Worm (Caenorhabditis elegans): ENCODE measurements around the gene nep-9.

DNA sequence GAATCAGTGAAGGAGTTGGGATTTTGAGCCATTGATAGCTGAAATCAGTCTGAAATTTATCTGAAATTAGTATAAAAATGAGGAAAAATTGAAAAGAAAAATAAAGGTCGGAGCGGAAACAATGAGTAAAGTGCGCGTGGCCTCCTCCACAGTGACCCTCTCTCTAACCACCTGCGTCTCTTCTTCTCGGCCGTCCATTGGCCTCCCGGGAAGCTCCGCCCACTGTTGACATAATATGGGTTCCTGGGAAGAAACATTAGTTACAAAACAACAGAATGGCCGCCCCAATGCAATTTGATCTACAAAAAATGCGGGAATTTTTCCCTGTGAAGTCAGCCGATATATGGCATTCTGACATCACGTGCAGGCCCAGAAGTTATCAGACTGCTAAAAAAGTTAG lies 29.1 kb downstream of the nep-9 start, which contains the start of gene Y49F6C.8:
- TF ChIP-seq flh-1 (GFP tag; optimal IDR thresholded peaks at IDR 0.05) (no peak), pha-4 (tag; optimal IDR thresholded peaks at IDR 0.05) (no peak), nhr-12 (tag; optimal IDR thresholded peaks at IDR 0.05) (no peak), lin-32 (GFP tag; optimal IDR thresholded peaks at IDR 0.05) (no peak), blmp-1 (tag; optimal IDR thresholded peaks at IDR 0.05) (no peak), ces-1 (GFP tag; optimal IDR thresholded peaks at IDR 0.05) (no peak), unc-120 (tag; optimal IDR thresholded peaks at IDR 0.05; ENCODE audit: poor library complexity, severe bottlenecking) (no peak), ztf-11 (tag; optimal IDR thresholded peaks at IDR 0.05) (no peak), ceh-43 (GFP tag; optimal IDR thresholded peaks at IDR 0.05) (no peak), nhr-237 (tag; optimal IDR thresholded peaks at IDR 0.05) (no peak), unc-62 (GFP tag; optimal IDR thresholded peaks at IDR 0.05) (no peak)

Data from whole organism, mixed stage, embryonic.